Worm (Caenorhabditis elegans): ENCODE measurements around the gene F13H10.8.

F13H10.8 gene

ce11 chrIV:10990699-10991098, 29.6 kb upstream of the F13H10.8 start, which contains the start of gene F13H10.5:
Gene F13H10.5, plus strand, starts transcription at chrIV:10990999.
- TF ChIP-seq ztf-23 (GFP tag; IDR thresholded peaks at IDR 0.05) (no peak), tab-1 (GFP tag; IDR thresholded peaks at IDR 0.05) (no peak), flt-1 (GFP tag; IDR thresholded peaks at IDR 0.05) (no peak), med-1 (GFP tag; optimal IDR thresholded peaks at IDR 0.05; ENCODE audit: insufficient read depth) (no peak), klf-2 (GFP tag; conservative IDR thresholded peaks at IDR 0.05) (no peak)

- no peak for TF ChIP-seq flt-1 (GFP tag; IDR thresholded peaks at IDR 0.05)
- no peak for TF ChIP-seq ztf-29 (GFP tag; IDR thresholded peaks at IDR 0.05)
- TF ChIP-seq cog-1 (tag; optimal IDR thresholded peaks at IDR 0.05) = no peak
- TF ChIP-seq med-1 (GFP tag; optimal IDR thresholded peaks at IDR 0.05; ENCODE audit: insufficient read depth) = no peak
- no peak for TF ChIP-seq ref-1 (GFP tag; conservative IDR thresholded peaks at IDR 0.05)
- no peak for TF ChIP-seq klf-2 (GFP tag; conservative IDR thresholded peaks at IDR 0.05)
- no peak for TF ChIP-seq tab-1 (GFP tag; IDR thresholded peaks at IDR 0.05)
- no peak for TF ChIP-seq ztf-23 (GFP tag; IDR thresholded peaks at IDR 0.05)
- TF ChIP-seq T22C8.4 (GFP tag; IDR thresholded peaks at IDR 0.05) = no peak
Measured at ce11 chrIV:11001614-11002013, 18.7 kb upstream of the F13H10.8 start, which contains the start of gene F13H10.9. Gene F13H10.9, plus strand, starts transcription at chrIV:11001914.

ce11 chrIV:11004273-11004672, 16.0 kb upstream of the F13H10.8 start, which contains the start of gene F13H10.1:
Gene F13H10.1, plus strand, starts transcription at chrIV:11004573.
- no peak for TF ChIP-seq T22C8.4 (GFP tag; IDR thresholded peaks at IDR 0.05)
- no peak for TF ChIP-seq tab-1 (GFP tag; IDR thresholded peaks at IDR 0.05)
- TF ChIP-seq ztf-29 (GFP tag; IDR thresholded peaks at IDR 0.05) = no peak
- TF ChIP-seq ztf-23 (GFP tag; IDR thresholded peaks at IDR 0.05) = no peak
- no peak for TF ChIP-seq ref-1 (GFP tag; conservative IDR thresholded peaks at IDR 0.05)
- TF ChIP-seq med-1 (GFP tag; optimal IDR thresholded peaks at IDR 0.05; ENCODE audit: insufficient read depth) = no peak
- TF ChIP-seq cog-1 (tag; optimal IDR thresholded peaks at IDR 0.05) = no peak
- TF ChIP-seq flt-1 (GFP tag; IDR thresholded peaks at IDR 0.05) = no peak
- TF ChIP-seq klf-2 (GFP tag; conservative IDR thresholded peaks at IDR 0.05) = no peak

ce11 chrIV:11006383-11006782, 13.9 kb upstream of the F13H10.8 start:
- no peak for TF ChIP-seq ztf-29 (GFP tag; IDR thresholded peaks at IDR 0.05)
- TF ChIP-seq ztf-23 (GFP tag; IDR thresholded peaks at IDR 0.05) = no peak

- TF ChIP-seq T22C8.4 (GFP tag; IDR thresholded peaks at IDR 0.05) = no peak
- TF ChIP-seq tab-1 (GFP tag; IDR thresholded peaks at IDR 0.05) = no peak
Measured at ce11 chrIV:11006868-11007267, 13.4 kb upstream of the F13H10.8 start.

ce11 chrIV:11008255-11008654, 12.1 kb upstream of the F13H10.8 start:
- TF ChIP-seq med-1 (GFP tag; optimal IDR thresholded peaks at IDR 0.05; ENCODE audit: insufficient read depth) (no peak), cog-1 (tag; optimal IDR thresholded peaks at IDR 0.05) (no peak), flt-1 (GFP tag; IDR thresholded peaks at IDR 0.05) (no peak), ref-1 (GFP tag; conservative IDR thresholded peaks at IDR 0.05) (no peak), tab-1 (GFP tag; IDR thresholded peaks at IDR 0.05) (no peak), klf-2 (GFP tag; conservative IDR thresholded peaks at IDR 0.05) (no peak), ztf-29 (GFP tag; IDR thresholded peaks at IDR 0.05) (no peak), T22C8.4 (GFP tag; IDR thresholded peaks at IDR 0.05) (no peak), ztf-23 (GFP tag; IDR thresholded peaks at IDR 0.05) (no peak)

- TF ChIP-seq ztf-29 (GFP tag; IDR thresholded peaks at IDR 0.05) (no peak), ztf-23 (GFP tag; IDR thresholded peaks at IDR 0.05) (no peak), T22C8.4 (GFP tag; IDR thresholded peaks at IDR 0.05) (no peak), med-1 (GFP tag; optimal IDR thresholded peaks at IDR 0.05; ENCODE audit: insufficient read depth) (no peak), ref-1 (GFP tag; conservative IDR thresholded peaks at IDR 0.05) (no peak)
Measured at ce11 chrIV:11008996-11009395, 11.3 kb upstream of the F13H10.8 start, which contains the start of gene F13H10.6. Gene F13H10.6, plus strand, starts transcription at chrIV:11009296.

- TF ChIP-seq med-1 (GFP tag; optimal IDR thresholded peaks at IDR 0.05; ENCODE audit: insufficient read depth) (no peak), ztf-29 (GFP tag; IDR thresholded peaks at IDR 0.05) (no peak), tab-1 (GFP tag; IDR thresholded peaks at IDR 0.05) (no peak), flt-1 (GFP tag; IDR thresholded peaks at IDR 0.05) (no peak), klf-2 (GFP tag; conservative IDR thresholded peaks at IDR 0.05) (no peak), T22C8.4 (GFP tag; IDR thresholded peaks at IDR 0.05) (no peak), ref-1 (GFP tag; conservative IDR thresholded peaks at IDR 0.05) (no peak), cog-1 (tag; optimal IDR thresholded peaks at IDR 0.05) (no peak), ztf-23 (GFP tag; IDR thresholded peaks at IDR 0.05) (no peak)
Measured at ce11 chrIV:11009928-11010327, 10.4 kb upstream of the F13H10.8 start.

- TF ChIP-seq cog-1 (tag; optimal IDR thresholded peaks at IDR 0.05) (no peak), tab-1 (GFP tag; IDR thresholded peaks at IDR 0.05) (no peak), ref-1 (GFP tag; conservative IDR thresholded peaks at IDR 0.05) (no peak), ztf-29 (GFP tag; IDR thresholded peaks at IDR 0.05) (no peak), ztf-23 (GFP tag; IDR thresholded peaks at IDR 0.05) (no peak), med-1 (GFP tag; optimal IDR thresholded peaks at IDR 0.05; ENCODE audit: insufficient read depth) (no peak), T22C8.4 (GFP tag; IDR thresholded peaks at IDR 0.05) (no peak), flt-1 (GFP tag; IDR thresholded peaks at IDR 0.05) (no peak), klf-2 (GFP tag; conservative IDR thresholded peaks at IDR 0.05) (no peak)
Measured at ce11 chrIV:11011920-11012319, 8.4 kb upstream of the F13H10.8 start, which contains the start of gene ndx-9. Gene ndx-9, minus strand, starts transcription at chrIV:11012020.

- no peak for TF ChIP-seq med-1 (GFP tag; optimal IDR thresholded peaks at IDR 0.05; ENCODE audit: insufficient read depth)
- TF ChIP-seq tab-1 (GFP tag; IDR thresholded peaks at IDR 0.05) = no peak
Measured at ce11 chrIV:11015881-11016280, 4.4 kb upstream of the F13H10.8 start, which contains the start of gene F13H10.3. Gene F13H10.3, minus strand, starts transcription at chrIV:11015953.
